Fruit fly (Drosophila melanogaster) whole organism, prepupa: ENCODE data around the gene Grx1.

Experiments used
- Blimp-1 ChIP-seq: fragments of 200-800 bp; sonication (Bioruptor generic); optimal IDR thresholded peaks from 3 replicates; lab custom pipeline; 2017; ENCODE audit warnings: missing biosample characterization, missing genetic modification characterization, mild to moderate bottlenecking, moderate library complexity, missing genetic modification reagents
- CG10631 ChIP-seq: fragments of 200-800 bp; sonication (Bioruptor generic); optimal IDR thresholded peaks from 2 replicates; lab custom pipeline; 2016; ENCODE audit warnings: missing biosample characterization, missing genetic modification characterization
- CG11294 ChIP-seq: fragments of 200-800 bp; sonication (Bioruptor generic); IDR thresholded peaks from 2 replicates; pipeline ENCODE4 v1.3.6; 2022; ENCODE audit warnings: missing biosample characterization, missing genetic modification characterization
- CG11762 ChIP-seq: fragments of 200-800 bp; sonication (Bioruptor generic); optimal IDR thresholded peaks from 3 replicates; lab custom pipeline; 2016; ENCODE audit warnings: missing biosample characterization, missing genetic modification characterization; ENCODE audit not compliant: insufficient read depth
- CG15336 ChIP-seq: fragments of 200-800 bp; sonication (Bioruptor generic); IDR thresholded peaks from 2 replicates; pipeline ENCODE4 v1.3.6; 2022; ENCODE audit warnings: missing biosample characterization, missing genetic modification characterization
- CG16779 ChIP-seq: fragments of 200-800 bp; sonication (Bioruptor generic); optimal IDR thresholded peaks from 3 replicates; lab custom pipeline; 2017; ENCODE audit warnings: missing biosample characterization, mild to moderate bottlenecking, missing genetic modification characterization
- CG3032 ChIP-seq: fragments of 200-800 bp; optimal IDR thresholded peaks from 2 replicates; lab custom pipeline; 2019; ENCODE audit warnings: missing biosample characterization, mild to moderate bottlenecking, missing genetic modification characterization, moderate library complexity
- CG31627 ChIP-seq: fragments of 200-800 bp; sonication (Bioruptor generic); optimal IDR thresholded peaks from 3 replicates; lab custom pipeline; 2016; ENCODE audit warnings: missing biosample characterization, missing genetic modification characterization
- CG32006 ChIP-seq: fragments of 200-800 bp; sonication (Bioruptor generic); optimal IDR thresholded peaks from 3 replicates; lab custom pipeline; 2017; ENCODE audit warnings: missing biosample characterization, mild to moderate bottlenecking, missing genetic modification characterization
- CG6276 ChIP-seq: fragments of 200-800 bp; sonication (Bioruptor generic); optimal IDR thresholded peaks from 2 replicates; lab custom pipeline; 2017; ENCODE audit warnings: missing biosample characterization, mild to moderate bottlenecking, missing genetic modification characterization
- CG6792 ChIP-seq: fragments of 200-800 bp; sonication (Bioruptor generic); optimal IDR thresholded peaks from 3 replicates; lab custom pipeline; 2016; ENCODE audit warnings: missing biosample characterization, missing genetic modification characterization
- CG8632 ChIP-seq: fragments of 200-800 bp; sonication (Bioruptor generic); optimal IDR thresholded peaks from 3 replicates; lab custom pipeline; 2016; ENCODE audit warnings: missing biosample characterization, missing genetic modification characterization
- Ets21C ChIP-seq: fragments of 200-800 bp; sonication (Bioruptor generic); optimal IDR thresholded peaks from 3 replicates; lab custom pipeline; 2016; ENCODE audit warnings: missing biosample characterization, missing genetic modification characterization
- Hr38 ChIP-seq: sonication (Bioruptor generic); optimal IDR thresholded peaks from 2 replicates; lab custom pipeline; 2016; ENCODE audit warnings: missing biosample characterization, missing genetic modification characterization
- Hr4 ChIP-seq: fragments of 200-800 bp; sonication (Bioruptor generic); optimal IDR thresholded peaks from 3 replicates; lab custom pipeline; 2016; ENCODE audit warnings: missing biosample characterization, missing genetic modification characterization
- Lpt ChIP-seq: fragments of 200-800 bp; sonication (Bioruptor generic); optimal IDR thresholded peaks from 3 replicates; lab custom pipeline; 2016; ENCODE audit warnings: missing biosample characterization, missing genetic modification characterization
- Met ChIP-seq: fragments of 200-800 bp; sonication (Bioruptor generic); optimal IDR thresholded peaks from 3 replicates; lab custom pipeline; 2016; ENCODE audit warnings: missing biosample characterization, missing genetic modification characterization
- OdsH ChIP-seq: fragments of 200-800 bp; sonication (Bioruptor generic); optimal IDR thresholded peaks from 3 replicates; lab custom pipeline; 2016; ENCODE audit warnings: missing biosample characterization, missing genetic modification characterization
- Sox102F ChIP-seq: fragments of 200-800 bp; sonication (Bioruptor generic); optimal IDR thresholded peaks from 2 replicates; lab custom pipeline; 2016; ENCODE audit warnings: missing biosample characterization, mild to moderate bottlenecking, missing genetic modification characterization
- Sox14 ChIP-seq: fragments of 200-800 bp; sonication (Bioruptor generic); optimal IDR thresholded peaks from 3 replicates; lab custom pipeline; 2016; ENCODE audit warnings: missing biosample characterization, missing genetic modification characterization
- Sox15 ChIP-seq: fragments of 200-800 bp; sonication (Bioruptor generic); optimal IDR thresholded peaks from 3 replicates; lab custom pipeline; 2016; ENCODE audit warnings: missing biosample characterization, missing genetic modification characterization
- dac ChIP-seq: fragments of 200-800 bp; sonication (Bioruptor generic); optimal IDR thresholded peaks from 2 replicates; lab custom pipeline; 2017; ENCODE audit warnings: missing biosample characterization, mild to moderate bottlenecking, missing genetic modification characterization
- dsx ChIP-seq: fragments of 200-800 bp; optimal IDR thresholded peaks from 3 replicates; lab custom pipeline; 2019; ENCODE audit warnings: missing biosample characterization, mild to moderate bottlenecking, missing genetic modification characterization, moderate library complexity; ENCODE audit not compliant: poor library complexity, severe bottlenecking
- eg ChIP-seq: fragments of 200-800 bp; sonication (Bioruptor generic); IDR thresholded peaks from 3 replicates; pipeline ENCODE4 v1.3.6; 2022; ENCODE audit warnings: missing biosample characterization, missing genetic modification characterization
- esn ChIP-seq: fragments of 200-800 bp; sonication (Bioruptor generic); optimal IDR thresholded peaks from 2 replicates; lab custom pipeline; 2016; ENCODE audit warnings: missing biosample characterization, mild to moderate bottlenecking, missing genetic modification characterization, moderate library complexity
- fd59A ChIP-seq: fragments of 200-800 bp; sonication (Bioruptor generic); optimal IDR thresholded peaks from 2 replicates; lab custom pipeline; 2017; ENCODE audit warnings: missing biosample characterization, mild to moderate bottlenecking, missing genetic modification characterization, missing genetic modification reagents
- svp ChIP-seq: fragments of 200-800 bp; sonication (Bioruptor generic); peaks from one replicate; lab custom pipeline; 2016; ENCODE audit warnings: missing biosample characterization, missing genetic modification characterization
- vri ChIP-seq: fragments of 200-800 bp; sonication (Bioruptor generic); optimal IDR thresholded peaks from 3 replicates; lab custom pipeline; 2016; ENCODE audit warnings: missing biosample characterization, mild to moderate bottlenecking, missing genetic modification characterization

The Grx1 gene

DNA sequence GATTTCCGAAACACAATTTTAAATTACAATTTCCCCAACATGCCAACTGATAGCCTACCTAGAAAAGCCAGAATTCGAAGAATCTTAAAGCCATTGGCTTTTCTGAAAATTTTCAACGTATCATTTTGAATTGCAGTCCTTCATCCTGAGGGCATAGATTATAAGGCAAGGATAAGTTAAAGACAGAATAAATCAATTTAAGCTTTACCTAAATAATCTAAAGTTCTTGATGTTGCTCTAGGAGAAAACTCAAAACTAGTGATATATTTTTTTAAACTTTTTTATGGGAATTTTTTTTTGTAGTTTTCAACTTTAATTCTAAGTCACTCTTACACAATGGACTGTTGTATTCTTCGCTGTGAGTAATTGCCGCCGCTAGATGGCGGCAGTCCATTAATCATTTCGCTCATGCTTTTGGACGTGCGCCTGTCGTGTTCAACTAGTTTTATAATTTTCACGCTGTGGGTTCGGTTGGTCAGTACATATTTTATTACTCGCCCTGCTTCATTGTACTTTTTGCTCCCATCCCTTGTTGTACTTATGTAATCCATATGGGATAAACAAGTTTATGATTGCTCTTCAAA lies 45.2 kb downstream of the Grx1 start, which contains the start of gene COX6AL2:
TSS of gene COX6AL2 (minus strand) at position 51 of the 584 bp plus-strand sequence.
- TF ChIP-seq Hr38 (GFP tag; lab: Kevin White, UChicago), result no peak
- TF ChIP-seq CG31627 (GFP tag; lab: Kevin White, UChicago), result no peak
- TF ChIP-seq esn (GFP tag; lab: Kevin White, UChicago), result no peak
- TF ChIP-seq svp (GFP tag; lab: Kevin White, UChicago), result no peak
- no peak for TF ChIP-seq Ets21C (GFP tag; lab: Kevin White, UChicago)
- TF ChIP-seq dsx, result no peak
- TF ChIP-seq CG16779, result no peak
- TF ChIP-seq CG15336 (GFP tag; lab: Robert Waterston, UW), result no peak
- no peak for TF ChIP-seq CG11294 (GFP tag; lab: Robert Waterston, UW)
- no peak for TF ChIP-seq Sox14 (GFP tag; lab: Kevin White, UChicago)
- no peak for TF ChIP-seq dac (GFP tag; lab: Kevin White, UChicago)
- TF ChIP-seq CG11762, result no peak
- TF ChIP-seq CG10631 (GFP tag; lab: Kevin White, UChicago), result no peak
- no peak for TF ChIP-seq CG6276 (GFP tag; lab: Kevin White, UChicago)
- no peak for TF ChIP-seq Met (GFP tag; lab: Kevin White, UChicago)
- TF ChIP-seq fd59A (GFP tag; lab: Kevin White, UChicago), result no peak
- TF ChIP-seq CG32006 (GFP tag; lab: Kevin White, UChicago), result no peak
- TF ChIP-seq Hr4, result no peak
- no peak for TF ChIP-seq Sox15
- TF ChIP-seq Lpt, result no peak

DNA sequence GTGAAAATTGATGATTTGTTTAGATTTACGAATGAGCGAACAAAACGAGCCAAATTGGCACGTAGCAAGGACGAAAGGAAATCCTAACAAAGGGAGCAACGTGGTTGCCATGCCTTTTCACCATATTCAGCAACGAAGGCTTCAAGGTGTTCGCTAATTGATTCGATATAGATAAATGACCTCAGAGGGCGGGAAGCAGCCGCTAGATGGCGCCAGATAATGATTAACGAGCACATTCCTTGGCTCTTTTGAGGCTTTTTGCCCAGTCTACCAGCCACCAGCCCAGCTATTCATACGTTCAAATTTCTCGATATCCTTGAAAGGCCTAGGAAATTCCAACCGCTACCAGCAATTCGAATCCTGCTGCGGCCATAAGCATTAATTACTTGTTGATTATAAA lies 47.4 kb downstream of the Grx1 start:
- no peak for TF ChIP-seq CG3032 (tag; lab: Kevin White, UChicago)
- TF ChIP-seq Sox102F (GFP tag; lab: Kevin White, UChicago), result no peak
- TF ChIP-seq vri (GFP tag; lab: Kevin White, UChicago), result no peak
- no peak for TF ChIP-seq Blimp-1 (GFP tag; lab: Kevin White, UChicago)
- TF ChIP-seq eg (GFP tag; lab: Robert Waterston, UW), result no peak

DNA sequence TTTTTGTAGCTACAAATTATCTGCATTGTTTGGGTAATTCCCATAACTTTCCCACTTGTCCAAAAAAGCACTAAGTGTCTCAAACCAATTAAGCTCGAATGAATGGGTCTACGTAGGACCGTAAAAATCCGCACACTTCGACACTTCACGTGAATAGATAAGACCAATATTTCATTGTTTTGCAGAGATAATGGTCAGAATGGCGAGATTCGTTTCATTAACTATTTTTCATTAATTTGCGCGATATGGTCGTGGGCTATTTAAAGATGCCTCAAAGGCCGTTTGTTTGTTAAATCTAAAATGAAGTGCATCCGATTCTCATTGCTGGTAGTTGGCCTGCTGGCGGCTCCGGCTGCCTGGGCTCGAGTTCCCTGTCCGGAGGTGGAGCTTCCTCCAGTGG lies 48.3 kb downstream of the Grx1 start, which contains the start of gene CG6839:
TSS of gene CG6839 (plus strand) at position 301 of the 400 bp plus-strand sequence.
- no peak for TF ChIP-seq OdsH (GFP tag; lab: Kevin White, UChicago)
- TF ChIP-seq CG8632 (GFP tag; lab: Kevin White, UChicago), result no peak
- no peak for TF ChIP-seq Sox14 (GFP tag; lab: Kevin White, UChicago)
- no peak for TF ChIP-seq Hr38 (GFP tag; lab: Kevin White, UChicago)
- no peak for TF ChIP-seq dsx
- no peak for TF ChIP-seq CG6792 (GFP tag; lab: Kevin White, UChicago)
- no peak for TF ChIP-seq CG32006 (GFP tag; lab: Kevin White, UChicago)
- TF ChIP-seq CG31627 (GFP tag; lab: Kevin White, UChicago), result no peak
